Fruit fly (Drosophila melanogaster): ENCODE results near the gene CG43149.

DNA sequence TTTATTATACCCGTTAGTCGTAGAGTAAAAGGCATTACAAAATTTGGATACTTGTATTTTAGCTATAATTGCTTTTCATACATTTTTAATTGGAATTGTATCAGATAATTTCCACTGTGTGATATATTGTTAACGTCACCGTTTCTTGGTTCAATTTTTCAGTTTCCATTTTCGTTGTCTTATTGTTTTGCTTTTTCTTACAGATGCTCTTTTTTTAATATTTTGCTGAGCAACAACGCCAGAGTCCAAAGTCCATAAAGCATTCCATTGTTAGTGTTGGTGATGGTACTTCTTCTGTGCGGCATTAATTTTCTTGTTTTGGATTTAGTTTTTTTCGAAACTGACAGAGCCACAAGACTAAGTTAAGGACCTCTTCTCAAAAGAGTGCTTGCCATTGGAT is 28.4 kb upstream of the CG43149 start:
- TF ChIP-seq psq (optimal IDR thresholded peaks at IDR 0.05) (no peak), insv (optimal IDR thresholded peaks at IDR 0.05) (no peak)
